Worm (Caenorhabditis elegans) whole organism, midembryonic: ENCODE results near the gene lact-3.
A peak's percentile ranks its signal among the peaks of the same experiment; 100 is the strongest.

ENCODE experiments used
- T22C8.4 ChIP-seq: fragments of 200-800 bp; sonication (Bioruptor generic); IDR thresholded peaks from 2 replicates; pipeline ENCODE4 v1.3.6; 2022; ENCODE audit warnings: missing genetic modification characterization, missing compliant biosample characterization
- cog-1 ChIP-seq: sonication (generic microtip); optimal IDR thresholded peaks from 2 replicates; lab custom pipeline; 2016; ENCODE audit warnings: missing genetic modification characterization, missing compliant biosample characterization
- flt-1 ChIP-seq: fragments of 200-800 bp; sonication (Bioruptor generic); IDR thresholded peaks from 2 replicates; pipeline ENCODE4 v1.3.6; 2022; ENCODE audit warnings: missing genetic modification characterization, missing compliant biosample characterization
- klf-2 ChIP-seq: fragments of 200-800 bp; sonication (Bioruptor generic); conservative IDR thresholded peaks from 2 replicates; pipeline ENCODE4 v1.3.6; 2022; ENCODE audit warnings: missing genetic modification reagents, missing genetic modification characterization, missing compliant biosample characterization
- med-1 ChIP-seq: sonication (generic microtip); optimal IDR thresholded peaks from 2 replicates; lab custom pipeline; 2017; ENCODE audit warnings: missing genetic modification characterization, mild to moderate bottlenecking, missing compliant biosample characterization, antibody characterized with exemption, missing genetic modification reagents; ENCODE audit not compliant: insufficient read depth
- ref-1 ChIP-seq: fragments of 200-800 bp; sonication (Bioruptor generic); conservative IDR thresholded peaks from 2 replicates; pipeline ENCODE4 v1.3.6; 2022; ENCODE audit warnings: missing genetic modification reagents, missing genetic modification characterization, missing compliant biosample characterization
- tab-1 ChIP-seq: fragments of 200-800 bp; sonication (Bioruptor generic); IDR thresholded peaks from 2 replicates; pipeline ENCODE4 v1.3.6; 2022; ENCODE audit warnings: missing genetic modification characterization, missing compliant biosample characterization
- ztf-23 ChIP-seq: fragments of 200-800 bp; sonication (Bioruptor generic); IDR thresholded peaks from 2 replicates; pipeline ENCODE4 v1.3.6; 2022; ENCODE audit warnings: missing genetic modification reagents, missing genetic modification characterization, missing compliant biosample characterization
- ztf-29 ChIP-seq: fragments of 200-800 bp; sonication (Bioruptor generic); IDR thresholded peaks from 2 replicates; pipeline ENCODE4 v1.3.6; 2022; ENCODE audit warnings: missing genetic modification reagents, missing genetic modification characterization, missing compliant biosample characterization

Gene lact-3

DNA sequence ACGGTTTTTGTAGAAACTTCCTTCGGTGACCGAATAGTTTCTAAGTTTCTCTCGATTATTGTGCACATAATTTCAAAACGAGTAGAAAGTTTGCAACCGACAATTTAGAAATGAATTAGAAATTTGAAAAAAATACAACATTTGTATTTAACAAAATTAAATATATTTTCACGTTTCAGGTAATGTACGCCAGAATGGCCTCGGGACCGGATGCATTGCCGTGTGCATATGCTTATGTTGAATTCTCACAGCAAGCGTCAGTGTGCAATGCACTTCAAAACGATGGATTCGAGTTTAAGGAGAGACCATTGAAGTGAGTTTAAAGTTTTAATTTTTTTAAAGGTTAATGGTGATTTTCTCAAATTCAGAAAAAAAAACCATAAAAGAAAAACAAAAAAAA lies 3.4 kb upstream of the lact-3 start, which contains the start of gene marc-2:
Gene marc-2, minus strand, starts transcription at position 101 of the 400 bp plus-strand sequence.
- no peak for TF ChIP-seq med-1 (GFP tag; lab: Kevin White, UChicago)
- no peak for TF ChIP-seq ztf-29 (GFP tag; lab: Robert Waterston, UW)

DNA sequence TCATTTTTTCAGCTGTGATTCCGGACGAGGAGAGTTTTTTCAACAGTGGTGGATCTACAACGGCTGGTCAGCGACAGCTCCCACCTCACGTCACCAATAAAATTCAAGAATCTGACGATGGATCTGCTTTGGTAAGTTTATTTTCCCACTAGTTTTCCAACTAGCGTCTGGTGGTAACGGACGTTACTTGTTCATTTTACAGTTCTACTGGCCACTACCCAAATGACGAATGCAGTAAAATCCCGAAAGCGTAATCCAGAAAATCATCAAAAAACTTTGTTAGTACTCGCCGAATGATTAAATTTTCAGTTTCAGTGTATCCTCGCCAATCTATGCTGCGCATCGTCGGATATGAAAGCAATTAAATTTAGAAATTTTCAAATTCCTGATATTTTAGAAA lies 2.1 kb upstream of the lact-3 start:
- no peak for TF ChIP-seq tab-1 (GFP tag; lab: Robert Waterston, UW)
- TF ChIP-seq ztf-29 (GFP tag; lab: Robert Waterston, UW): no peak
- TF ChIP-seq ztf-23 (GFP tag; lab: Robert Waterston, UW): no peak
- no peak for TF ChIP-seq cog-1 (tag; lab: Kevin White, UChicago)
- TF ChIP-seq klf-2 (GFP tag; lab: Robert Waterston, UW): no peak
- TF ChIP-seq T22C8.4: no peak
- no peak for TF ChIP-seq ref-1
- TF ChIP-seq flt-1 (GFP tag; lab: Robert Waterston, UW): no peak
- TF ChIP-seq med-1 (GFP tag; lab: Kevin White, UChicago): no peak

DNA sequence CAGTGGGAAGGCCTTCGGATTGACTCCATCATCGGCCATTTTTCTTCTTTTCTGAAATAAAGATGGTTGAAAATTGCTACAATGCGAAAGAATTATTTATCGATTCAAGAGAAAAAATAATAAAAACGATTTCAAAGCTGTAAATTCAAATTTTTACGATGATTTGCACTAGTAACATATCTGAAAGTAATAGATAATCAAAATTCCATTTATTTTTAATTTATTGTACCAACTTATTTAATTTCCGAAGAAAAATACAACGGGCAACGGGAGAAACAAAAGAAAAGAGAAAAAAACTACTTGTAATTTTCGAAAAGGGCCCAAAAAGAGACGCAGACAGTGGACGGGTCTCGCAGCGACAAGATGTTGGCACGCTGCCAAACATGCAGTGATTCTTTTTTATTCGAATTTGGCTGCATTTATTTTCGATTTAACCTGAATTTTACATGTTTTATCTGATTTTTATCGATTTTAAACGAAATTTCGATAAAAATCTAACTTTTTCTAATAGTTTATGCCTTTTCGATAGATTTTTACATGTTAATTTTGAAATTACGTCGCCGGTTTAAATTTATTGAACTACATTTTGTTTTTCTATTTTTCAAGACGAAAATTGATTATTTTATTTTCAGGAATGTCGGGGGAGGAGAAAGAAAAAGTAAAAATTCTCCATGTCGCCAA lies 1.2 kb upstream of the lact-3 start, which contains the start of the genes snu-13 and rsp-7:
Gene snu-13, minus strand, starts transcription at position 51 of the 681 bp plus-strand sequence.
Gene rsp-7, plus strand, starts transcription at position 631 of the 681 bp plus-strand sequence.
- TF ChIP-seq med-1 (GFP tag; lab: Kevin White, UChicago): no peak
- TF ChIP-seq cog-1 (tag; lab: Kevin White, UChicago): peak; percentile 45

DNA sequence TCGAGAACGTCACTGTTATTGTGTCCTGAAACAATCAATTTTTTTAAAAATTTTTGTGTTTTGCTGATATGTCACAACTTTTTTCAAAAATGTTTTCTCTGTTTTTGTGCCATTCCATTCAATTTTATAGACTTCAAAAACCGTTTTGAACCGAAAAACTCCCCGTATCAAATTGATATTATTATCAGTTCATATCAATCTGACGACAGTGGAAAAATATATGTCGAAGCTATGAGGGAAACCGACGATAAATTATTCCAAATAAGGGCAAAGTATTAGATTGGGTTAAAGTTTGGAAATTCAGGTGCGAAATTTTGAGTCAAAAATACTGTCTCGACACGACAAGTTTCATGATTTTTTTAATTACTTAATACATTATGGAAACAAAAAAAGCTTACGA lies 1.1 kb downstream of the lact-3 start:
- no peak for TF ChIP-seq T22C8.4
- TF ChIP-seq klf-2 (GFP tag; lab: Robert Waterston, UW): no peak
- TF ChIP-seq med-1 (GFP tag; lab: Kevin White, UChicago): no peak
- TF ChIP-seq flt-1 (GFP tag; lab: Robert Waterston, UW): no peak
- no peak for TF ChIP-seq ztf-23 (GFP tag; lab: Robert Waterston, UW)
- no peak for TF ChIP-seq ref-1
- TF ChIP-seq ztf-29 (GFP tag; lab: Robert Waterston, UW): no peak
- TF ChIP-seq cog-1 (tag; lab: Kevin White, UChicago): no peak
- TF ChIP-seq tab-1 (GFP tag; lab: Robert Waterston, UW): no peak

DNA sequence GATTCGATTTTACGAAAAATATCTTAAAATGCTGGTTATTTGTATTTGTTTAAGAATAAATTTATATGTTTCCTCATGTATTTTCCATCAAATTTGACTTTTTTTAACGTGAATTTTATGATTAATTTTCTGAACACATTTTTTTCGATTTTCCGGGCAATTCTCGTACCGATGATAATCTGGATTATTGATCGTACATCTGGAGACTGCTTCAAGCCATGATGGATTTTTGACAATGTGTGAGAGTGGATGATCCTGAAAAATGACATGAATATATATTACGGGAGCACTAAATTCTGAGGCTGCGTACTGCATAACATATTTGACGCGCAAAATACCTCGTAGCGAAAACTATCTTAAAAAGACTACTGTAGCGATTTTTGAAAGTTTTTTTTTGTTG lies 3.0 kb downstream of the lact-3 start:
- TF ChIP-seq cog-1 (tag; lab: Kevin White, UChicago) (no peak), med-1 (GFP tag; lab: Kevin White, UChicago) (no peak), flt-1 (GFP tag; lab: Robert Waterston, UW) (no peak), ztf-29 (GFP tag; lab: Robert Waterston, UW) (no peak)

DNA sequence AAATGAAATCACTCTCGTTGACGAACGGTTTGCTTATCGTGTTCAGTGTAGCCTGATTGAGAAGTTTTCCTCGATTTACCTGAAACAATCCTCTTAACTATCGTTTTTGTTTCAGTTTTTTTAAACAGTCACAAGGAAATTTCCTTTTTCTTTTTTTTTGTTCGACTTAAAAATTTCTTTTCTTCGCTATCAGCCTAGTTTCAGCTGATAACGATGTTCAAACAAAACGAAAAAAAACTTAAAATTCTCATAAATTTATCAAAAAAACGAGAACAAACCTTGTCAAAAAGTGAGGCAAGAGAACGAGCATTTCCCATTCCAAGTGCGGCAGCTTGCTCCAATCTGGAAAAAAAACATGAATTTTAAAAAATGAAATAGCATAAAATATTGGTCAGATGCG lies 3.9 kb downstream of the lact-3 start:
- TF ChIP-seq tab-1 (GFP tag; lab: Robert Waterston, UW): no peak
- no peak for TF ChIP-seq ztf-23 (GFP tag; lab: Robert Waterston, UW)
- TF ChIP-seq klf-2 (GFP tag; lab: Robert Waterston, UW): no peak
- no peak for TF ChIP-seq flt-1 (GFP tag; lab: Robert Waterston, UW)
- TF ChIP-seq cog-1 (tag; lab: Kevin White, UChicago): no peak
- TF ChIP-seq med-1 (GFP tag; lab: Kevin White, UChicago): no peak
- no peak for TF ChIP-seq ztf-29 (GFP tag; lab: Robert Waterston, UW)

DNA sequence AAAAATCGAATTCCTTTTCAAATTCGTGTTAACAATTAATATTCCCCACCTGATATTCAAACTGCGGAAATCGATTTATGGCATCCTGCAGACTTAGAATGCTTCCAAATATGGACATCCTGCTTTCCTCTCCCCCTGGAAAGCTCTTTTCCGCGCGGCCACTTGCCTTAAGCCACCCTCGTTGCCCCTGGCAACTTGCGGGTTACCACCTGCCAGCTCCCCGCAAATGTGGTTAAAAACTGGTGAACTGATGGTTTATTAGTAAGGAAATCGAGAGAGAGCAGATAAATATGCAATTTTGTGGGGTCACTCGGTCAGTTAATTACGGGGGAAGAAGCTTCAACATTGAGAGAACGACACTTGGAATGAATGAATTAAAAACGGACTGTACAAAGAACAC lies 5.4 kb downstream of the lact-3 start, which contains the start of gene nphp-1:
Gene nphp-1, minus strand, starts transcription at position 145 of the 400 bp plus-strand sequence.
- TF ChIP-seq klf-2 (GFP tag; lab: Robert Waterston, UW): no peak
- TF ChIP-seq cog-1 (tag; lab: Kevin White, UChicago): no peak
- TF ChIP-seq ref-1: no peak
- no peak for TF ChIP-seq med-1 (GFP tag; lab: Kevin White, UChicago)
- TF ChIP-seq ztf-29 (GFP tag; lab: Robert Waterston, UW): no peak
- TF ChIP-seq T22C8.4: no peak
- no peak for TF ChIP-seq ztf-23 (GFP tag; lab: Robert Waterston, UW)
- no peak for TF ChIP-seq tab-1 (GFP tag; lab: Robert Waterston, UW)
- TF ChIP-seq flt-1 (GFP tag; lab: Robert Waterston, UW): no peak

DNA sequence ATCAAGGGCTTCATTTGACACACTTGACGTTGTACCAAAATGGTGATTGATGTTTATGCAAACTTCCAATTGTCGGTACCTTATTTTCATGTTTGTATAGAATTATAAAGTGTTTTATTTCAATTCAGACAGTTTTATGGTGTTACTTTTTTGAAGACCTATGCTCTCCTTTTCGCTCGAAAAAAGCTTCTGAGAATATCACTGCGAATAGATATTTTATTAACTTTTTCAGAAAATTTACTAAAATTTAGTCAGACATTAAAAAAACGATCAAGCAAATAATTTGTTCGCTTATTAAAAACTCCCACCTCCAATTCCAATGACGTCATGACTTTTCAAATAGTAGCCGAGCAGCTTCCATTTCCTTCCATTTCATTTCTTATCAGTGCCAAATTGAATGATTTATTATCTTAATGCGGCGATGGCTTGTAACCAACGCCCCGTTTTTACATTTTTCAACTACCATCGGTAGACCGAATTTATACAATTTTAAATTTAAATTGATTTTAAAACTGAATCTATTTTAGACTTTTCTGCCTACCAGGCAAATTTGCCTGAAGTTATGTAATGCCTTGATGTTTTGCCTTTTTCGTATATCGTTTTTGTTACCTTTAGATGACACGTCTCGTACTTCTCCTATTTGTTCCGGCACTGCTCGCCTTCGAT lies 10.4 kb downstream of the lact-3 start, which contains the start of gene M28.10:
Gene M28.10, plus strand, starts transcription at position 616 of the 666 bp plus-strand sequence.
- TF ChIP-seq flt-1 (GFP tag; lab: Robert Waterston, UW) (no peak), ztf-23 (GFP tag; lab: Robert Waterston, UW) (no peak), ref-1 (no peak), T22C8.4 (no peak), tab-1 (GFP tag; lab: Robert Waterston, UW) (no peak), klf-2 (GFP tag; lab: Robert Waterston, UW) (no peak), cog-1 (tag; lab: Kevin White, UChicago) (no peak), ztf-29 (GFP tag; lab: Robert Waterston, UW) (no peak), med-1 (GFP tag; lab: Kevin White, UChicago) (no peak)

DNA sequence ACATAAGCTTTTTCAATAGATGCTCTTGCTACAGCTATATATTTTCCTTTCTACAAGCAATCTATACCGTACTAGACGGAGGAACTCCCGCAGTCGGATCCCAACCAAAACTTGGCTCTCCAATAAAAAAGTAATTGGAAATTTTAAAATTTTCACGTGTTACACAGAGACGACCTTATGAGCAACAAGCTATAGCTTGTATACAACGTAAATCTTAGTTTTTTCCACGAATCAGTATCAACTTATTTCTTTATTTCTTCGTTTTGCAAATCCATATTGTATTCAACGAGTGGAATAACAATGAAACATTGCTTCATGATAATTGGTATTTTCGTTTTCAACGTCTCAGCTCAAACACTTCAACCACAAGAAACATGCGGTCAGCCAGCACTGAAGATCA lies 14.1 kb downstream of the lact-3 start, which contains the start of gene M28.4:
Gene M28.4, plus strand, starts transcription at position 301 of the 400 bp plus-strand sequence.
- TF ChIP-seq ztf-29 (GFP tag; lab: Robert Waterston, UW) (no peak), ref-1 (no peak), med-1 (GFP tag; lab: Kevin White, UChicago) (no peak), ztf-23 (GFP tag; lab: Robert Waterston, UW) (no peak), tab-1 (GFP tag; lab: Robert Waterston, UW) (no peak), flt-1 (GFP tag; lab: Robert Waterston, UW) (no peak), T22C8.4 (no peak), cog-1 (tag; lab: Kevin White, UChicago) (no peak), klf-2 (GFP tag; lab: Robert Waterston, UW) (no peak)
